Fruit fly (Drosophila melanogaster) whole organism, embryonic: ENCODE data around the gene CG14644.

Experiments used
- Adf1 ChIP-seq: fragments of 200-800 bp; sonication (Bioruptor generic); IDR thresholded peaks from 2 replicates; pipeline ENCODE4 v1.3.6; 2022; ENCODE audit warnings: missing biosample characterization, missing genetic modification characterization
- B-H2 ChIP-seq: fragments of 200-800 bp; sonication (Bioruptor generic); optimal IDR thresholded peaks from 2 replicates; lab custom pipeline; 2018; ENCODE audit warnings: missing biosample characterization, mild to moderate bottlenecking, missing genetic modification characterization
- BtbVII ChIP-seq: fragments of 200-800 bp; sonication (Bioruptor generic); optimal IDR thresholded peaks from 3 replicates; lab custom pipeline; 2017; ENCODE audit warnings: missing biosample characterization, mild to moderate bottlenecking, missing genetic modification characterization
- CG1024 ChIP-seq: fragments of 200-800 bp; sonication (Bioruptor generic); IDR thresholded peaks from 2 replicates; pipeline ENCODE4 v1.3.6; 2022; ENCODE audit warnings: missing biosample characterization, missing genetic modification characterization
- CG11456 ChIP-seq: fragments of 200-800 bp; sonication (Bioruptor generic); IDR thresholded peaks from 3 replicates; pipeline ENCODE4 v1.3.6; 2022; ENCODE audit warnings: missing biosample characterization, missing genetic modification characterization
- CG12942 ChIP-seq: fragments of 200-800 bp; sonication (Bioruptor generic); optimal IDR thresholded peaks from 3 replicates; lab custom pipeline; 2016; ENCODE audit warnings: missing biosample characterization, missing genetic modification characterization
- CG13424 ChIP-seq: fragments of 200-800 bp; sonication (Bioruptor generic); optimal IDR thresholded peaks from 2 replicates; lab custom pipeline; 2019; ENCODE audit warnings: missing biosample characterization, mild to moderate bottlenecking, missing genetic modification characterization, moderate library complexity
- CG13775 ChIP-seq: fragments of 200-800 bp; sonication (Bioruptor generic); optimal IDR thresholded peaks from 3 replicates; lab custom pipeline; 2017; ENCODE audit warnings: missing biosample characterization, mild to moderate bottlenecking, missing genetic modification characterization
- CG14014 ChIP-seq: fragments of 200-800 bp; sonication (Bioruptor generic); IDR thresholded peaks from 2 replicates; pipeline ENCODE4 v1.3.6; 2022; ENCODE audit warnings: missing biosample characterization, missing genetic modification characterization
- CG15269 ChIP-seq: fragments of 200-800 bp; sonication (Bioruptor generic); optimal IDR thresholded peaks from 2 replicates; lab custom pipeline; 2018; ENCODE audit warnings: missing biosample characterization, mild to moderate bottlenecking, missing genetic modification characterization, moderate library complexity
- CG1792 ChIP-seq: fragments of 200-800 bp; sonication (Bioruptor generic); optimal IDR thresholded peaks from 2 replicates; lab custom pipeline; 2016; ENCODE audit warnings: missing biosample characterization, missing genetic modification characterization
- CG18619 ChIP-seq: fragments of 200-800 bp; sonication (Bioruptor generic); optimal IDR thresholded peaks from 3 replicates; lab custom pipeline; 2017; ENCODE audit warnings: missing biosample characterization, mild to moderate bottlenecking, missing genetic modification characterization
- CG30403 ChIP-seq: fragments of 200-800 bp; sonication (Bioruptor generic); optimal IDR thresholded peaks from 3 replicates; lab custom pipeline; 2016; ENCODE audit warnings: missing biosample characterization, missing genetic modification characterization
- CG32532 ChIP-seq: fragments of 200-800 bp; sonication (Bioruptor generic); IDR thresholded peaks from 2 replicates; pipeline ENCODE4 v1.3.6; 2022; ENCODE audit warnings: missing biosample characterization, missing genetic modification characterization
- CG3281 ChIP-seq: fragments of 200-800 bp; sonication (Bioruptor generic); optimal IDR thresholded peaks from 3 replicates; lab custom pipeline; 2017; ENCODE audit warnings: missing biosample characterization, mild to moderate bottlenecking, missing genetic modification characterization
- CG3726 ChIP-seq: fragments of 200-800 bp; sonication (Bioruptor generic); IDR thresholded peaks from 3 replicates; pipeline ENCODE4, ENCODE4 v1.3.6; 2022; ENCODE audit warnings: missing biosample characterization, missing genetic modification characterization
- CG4404 ChIP-seq: fragments of 200-800 bp; sonication (Bioruptor generic); IDR thresholded peaks from 2 replicates; pipeline ENCODE4 v1.3.6; 2022; ENCODE audit warnings: missing biosample characterization, missing genetic modification characterization
- CG7357 ChIP-seq: fragments of 200-800 bp; sonication (Bioruptor generic); IDR thresholded peaks from 3 replicates; pipeline ENCODE4 v1.3.6; 2022; ENCODE audit warnings: missing biosample characterization, missing genetic modification characterization
- CG7556 ChIP-seq: fragments of 200-800 bp; sonication (Bioruptor generic); optimal IDR thresholded peaks from 2 replicates; lab custom pipeline; 2017; ENCODE audit warnings: missing biosample characterization, mild to moderate bottlenecking, missing genetic modification characterization
- CG7963 ChIP-seq: fragments of 200-800 bp; sonication (Bioruptor generic); IDR thresholded peaks from 3 replicates; pipeline ENCODE4 v1.3.6; 2022; ENCODE audit warnings: missing biosample characterization, missing genetic modification characterization; ENCODE audit not compliant: partially characterized antibody
- CG8478 ChIP-seq: fragments of >200 bp; optimal IDR thresholded peaks from 2 replicates; lab custom pipeline; 2018
- CG9437 ChIP-seq: fragments of 200-800 bp; sonication (Bioruptor generic); optimal IDR thresholded peaks from 2 replicates; lab custom pipeline; 2018; ENCODE audit warnings: missing biosample characterization, mild to moderate bottlenecking, missing genetic modification characterization
- HLH4C ChIP-seq: fragments of 200-800 bp; sonication (Bioruptor generic); IDR thresholded peaks from 3 replicates; pipeline ENCODE4 v1.3.6; 2022; ENCODE audit warnings: missing biosample characterization, missing genetic modification characterization; ENCODE audit not compliant: partially characterized antibody
- Hr78 ChIP-seq, 2 experiments: fragments of 200-800 bp in 1 of 2; fragments of >200 bp in 1 of 2; sonication (Bioruptor generic) in 1 of 2; optimal IDR thresholded peaks; 2 replicates each; lab custom pipeline; 2017 to 2019; ENCODE audit warnings: missing biosample characterization in 2 of 2, missing genetic modification characterization in 2 of 2, mild to moderate bottlenecking in 1 of 2, moderate library complexity in 1 of 2
- MESR4 ChIP-seq: fragments of 200-800 bp; sonication (Bioruptor generic); optimal IDR thresholded peaks from 2 replicates; lab custom pipeline; 2018; ENCODE audit warnings: missing biosample characterization, mild to moderate bottlenecking, missing genetic modification characterization, moderate library complexity
- NC2α ChIP-seq: fragments of 200-800 bp; sonication (Bioruptor generic); optimal IDR thresholded peaks from 2 replicates; lab custom pipeline; 2016; ENCODE audit warnings: missing biosample characterization, missing genetic modification characterization
- NFAT ChIP-seq: fragments of 200-800 bp; sonication (Bioruptor generic); IDR thresholded peaks from 2 replicates; pipeline ENCODE4 v1.3.6; 2022; ENCODE audit warnings: missing biosample characterization, missing genetic modification characterization
- Nf-YA ChIP-seq: fragments of 200-800 bp; sonication (Bioruptor generic); IDR thresholded peaks from 2 replicates; pipeline ENCODE4 v1.3.6; 2022; ENCODE audit warnings: missing biosample characterization, missing genetic modification characterization
- Optix ChIP-seq: fragments of 200-800 bp; sonication (Bioruptor generic); IDR thresholded peaks from 3 replicates; pipeline ENCODE4 v1.3.6; 2022; ENCODE audit warnings: missing biosample characterization, missing genetic modification characterization
- Ravus ChIP-seq: fragments of 200-800 bp; sonication (Bioruptor generic); IDR thresholded peaks from 2 replicates; pipeline ENCODE4 v1.3.6; 2022; ENCODE audit warnings: missing biosample characterization, missing genetic modification characterization
- Sox102F ChIP-seq: fragments of 200-800 bp; sonication (Bioruptor generic); optimal IDR thresholded peaks from 2 replicates; lab custom pipeline; 2018; ENCODE audit warnings: missing biosample characterization, mild to moderate bottlenecking, missing genetic modification characterization, moderate library complexity
- ab ChIP-seq: fragments of 200-800 bp; sonication (Bioruptor generic); optimal IDR thresholded peaks from 2 replicates; lab custom pipeline; 2016; ENCODE audit warnings: missing biosample characterization, missing genetic modification characterization
- ara ChIP-seq: fragments of 200-800 bp; sonication (Bioruptor generic); IDR thresholded peaks from 2 replicates; pipeline ENCODE4 v1.3.6; 2022; ENCODE audit warnings: missing biosample characterization, missing genetic modification characterization
- crp ChIP-seq, 2 experiments: fragments of 200-800 bp; sonication (Bioruptor generic); optimal IDR thresholded peaks; 2 replicates in 1 of 2; 3 replicates in 1 of 2; lab custom pipeline; 2017; ENCODE audit warnings: missing biosample characterization in 2 of 2, missing genetic modification characterization in 2 of 2, mild to moderate bottlenecking in 1 of 2, moderate library complexity in 1 of 2
- esg ChIP-seq: fragments of 200-800 bp; sonication (Bioruptor generic); conservative IDR thresholded peaks from 2 replicates; pipeline ENCODE4 v1.3.6; 2022; ENCODE audit warnings: missing biosample characterization, missing genetic modification characterization
- eyg ChIP-seq: fragments of 200-800 bp; sonication (Bioruptor generic); optimal IDR thresholded peaks from 3 replicates; lab custom pipeline; 2016; ENCODE audit warnings: missing biosample characterization, missing genetic modification characterization
- fd3F ChIP-seq: fragments of 200-800 bp; sonication (Bioruptor generic); optimal IDR thresholded peaks from 2 replicates; lab custom pipeline; 2018; ENCODE audit warnings: missing biosample characterization, mild to moderate bottlenecking, missing genetic modification characterization, moderate library complexity
- fru ChIP-seq: fragments of >200 bp; optimal IDR thresholded peaks from 2 replicates; lab custom pipeline; 2017
- gfzf ChIP-seq: fragments of 200-800 bp; sonication (Bioruptor generic); optimal IDR thresholded peaks from 2 replicates; lab custom pipeline; 2016; ENCODE audit warnings: missing biosample characterization, mild to moderate bottlenecking, missing genetic modification characterization, moderate library complexity
- grau ChIP-seq: fragments of 200-800 bp; optimal IDR thresholded peaks from 3 replicates; lab custom pipeline; 2019; ENCODE audit warnings: missing biosample characterization, mild to moderate bottlenecking, missing genetic modification characterization, moderate library complexity
- jigr1 ChIP-seq: fragments of 200-800 bp; sonication (Bioruptor generic); IDR thresholded peaks from 3 replicates; pipeline ENCODE4 v1.3.6; 2022; ENCODE audit warnings: missing biosample characterization, missing genetic modification characterization
- lab ChIP-seq: fragments of 200-800 bp; sonication (Bioruptor generic); optimal IDR thresholded peaks from 3 replicates; lab custom pipeline; 2017; ENCODE audit warnings: missing biosample characterization, missing genetic modification characterization, mild to moderate bottlenecking, moderate library complexity, missing genetic modification reagents
- onecut ChIP-seq: fragments of 200-800 bp; sonication (Bioruptor generic); IDR thresholded peaks from 2 replicates; pipeline ENCODE4 v1.3.6; 2022; ENCODE audit warnings: missing biosample characterization, missing genetic modification characterization
- org-1 ChIP-seq: fragments of 200-800 bp; sonication (Bioruptor generic); optimal IDR thresholded peaks from 2 replicates; lab custom pipeline; 2017; ENCODE audit warnings: missing biosample characterization, missing genetic modification characterization
- pb ChIP-seq: fragments of 200-800 bp; sonication (Bioruptor generic); optimal IDR thresholded peaks from 3 replicates; lab custom pipeline; 2016; ENCODE audit warnings: missing biosample characterization, missing genetic modification characterization
- pnt ChIP-seq: fragments of 200-800 bp; sonication (Bioruptor generic); optimal IDR thresholded peaks from 3 replicates; lab custom pipeline; 2016; ENCODE audit warnings: missing biosample characterization, missing genetic modification characterization
- shn ChIP-seq: fragments of 200-800 bp; sonication (Bioruptor generic); optimal IDR thresholded peaks from 3 replicates; lab custom pipeline; 2016; ENCODE audit warnings: missing biosample characterization, missing genetic modification characterization
- tap ChIP-seq: fragments of 200-800 bp; optimal IDR thresholded peaks from 3 replicates; lab custom pipeline; 2019; ENCODE audit warnings: missing biosample characterization, mild to moderate bottlenecking, missing genetic modification characterization, moderate library complexity
- usp ChIP-seq: fragments of >200 bp; optimal IDR thresholded peaks from 2 replicates; lab custom pipeline; 2017; ENCODE audit warnings: missing biosample characterization, missing genetic modification characterization
- zen ChIP-seq: fragments of 200-800 bp; sonication (Bioruptor generic); optimal IDR thresholded peaks from 3 replicates; lab custom pipeline; 2018; ENCODE audit warnings: missing biosample characterization, mild to moderate bottlenecking, missing genetic modification characterization, moderate library complexity
- zf30C ChIP-seq: fragments of 200-800 bp; sonication (Bioruptor generic); optimal IDR thresholded peaks from 3 replicates; lab custom pipeline; 2018; ENCODE audit warnings: missing biosample characterization, mild to moderate bottlenecking, missing genetic modification characterization

The CG14644 gene

dm6 chr3R:4243096-4243940 is 9.5 kb downstream of the CG14644 start, which contains the start of gene CG34305:
Gene CG34305 (minus strand): TSS chr3R:4243146.
- TF ChIP-seq crp (GFP tag; optimal IDR thresholded peaks at IDR 0.05; lab: Kevin White, UChicago) (no peak), CG11456 (GFP tag; lab: Robert Waterston, UW) (no peak), NC2α (GFP tag; lab: Kevin White, UChicago) (no peak), CG3726 (no peak), lab (GFP tag; lab: Kevin White, UChicago) (peak; percentile 11), CG1792 (GFP tag; lab: Kevin White, UChicago) (no peak), Adf1 (GFP tag; lab: Robert Waterston, UW) (no peak), org-1 (GFP tag; lab: Kevin White, UChicago) (no peak), tap (no peak), CG14014 (GFP tag; lab: Robert Waterston, UW) (no peak), CG1024 (GFP tag; lab: Robert Waterston, UW) (no peak), CG18619 (no peak), fd3F (GFP tag; lab: Kevin White, UChicago) (peak; percentile 37), BtbVII (no peak), onecut (GFP tag; lab: Robert Waterston, UW) (peak; percentile 89), CG7963 (GFP tag; lab: Robert Waterston, UW) (no peak), CG7556 (GFP tag; lab: Kevin White, UChicago) (peak; percentile 8), ara (GFP tag; lab: Robert Waterston, UW) (no peak), zf30C (GFP tag; lab: Kevin White, UChicago) (no peak), Nf-YA (GFP tag; lab: Robert Waterston, UW) (no peak), CG15269 (tag; lab: Kevin White, UChicago) (peak; percentile 33), CG32532 (GFP tag; lab: Robert Waterston, UW) (peak; percentile 37; the same call in 1 of the 2 replicates), CG13775 (GFP tag; lab: Kevin White, UChicago) (no peak), ab (no peak), CG3281 (GFP tag; lab: Kevin White, UChicago) (peak; percentile 38), Ravus (GFP tag; lab: Robert Waterston, UW) (no peak), NFAT (GFP tag; lab: Robert Waterston, UW) (peak; percentile 39; the same call in 1 of the 2 replicates), CG30403 (GFP tag; lab: Kevin White, UChicago) (peak; percentile 9), gfzf (GFP tag; lab: Kevin White, UChicago) (no peak), pnt (no peak), CG4404 (GFP tag; lab: Robert Waterston, UW) (no peak), pb (no peak), CG7357 (GFP tag; lab: Robert Waterston, UW) (no peak), zen (no peak), Optix (GFP tag; lab: Robert Waterston, UW) (no peak), eyg (GFP tag; lab: Kevin White, UChicago) (no peak), CG8478 (lab: Kevin White, UChicago) (no peak), Hr78 (GFP tag; optimal IDR thresholded peaks at IDR 0.05; lab: Kevin White, UChicago) (no peak), HLH4C (no peak), B-H2 (GFP tag; lab: Kevin White, UChicago) (no peak), jigr1 (no peak), CG12942 (GFP tag; lab: Kevin White, UChicago) (no peak), esg (GFP tag; lab: Robert Waterston, UW) (no peak), MESR4 (no peak), shn (no peak), usp (no peak), CG9437 (GFP tag; lab: Kevin White, UChicago) (no peak), CG13424 (no peak), Sox102F (peak; percentile 51), fru (lab: Kevin White, UChicago) (no peak), grau (tag; lab: Kevin White, UChicago) (peak; percentile 67)
